Worm (Caenorhabditis elegans) whole organism, mixed stage, embryonic: ENCODE results near the gene C04A11.5.
A peak's percentile ranks its signal among the peaks of the same experiment; 100 is the strongest.

ENCODE experiments used
- M03D4.4 ChIP-seq: sonication (generic microtip); optimal IDR thresholded peaks from 2 replicates; lab custom pipeline; 2017; ENCODE audit warnings: mild to moderate bottlenecking, missing genetic modification characterization, missing compliant biosample characterization
- bed-3 ChIP-seq: fragments of 200-800 bp; sonication (Bioruptor generic); optimal IDR thresholded peaks from 3 replicates; lab custom pipeline; 2018; ENCODE audit warnings: mild to moderate bottlenecking, missing genetic modification characterization, moderate library complexity, missing compliant biosample characterization
- blmp-1 ChIP-seq: fragments of 150-350 bp; optimal IDR thresholded peaks from 2 replicates; lab custom pipeline; 2014; ENCODE audit warnings: missing biosample characterization, missing genetic modification characterization
- ceh-39 ChIP-seq: fragments of 150-350 bp; optimal IDR thresholded peaks from 2 replicates; lab custom pipeline; 2014; ENCODE audit warnings: missing biosample characterization, missing genetic modification characterization
- ceh-43 ChIP-seq: fragments of 200-800 bp; sonication (Bioruptor generic); optimal IDR thresholded peaks from 2 replicates; lab custom pipeline; 2018; ENCODE audit warnings: mild to moderate bottlenecking, missing genetic modification characterization, moderate library complexity, missing compliant biosample characterization
- ces-1 ChIP-seq: fragments of 150-350 bp; optimal IDR thresholded peaks from 2 replicates; lab custom pipeline; 2014; ENCODE audit warnings: missing biosample characterization, missing genetic modification reagents, missing genetic modification characterization
- cnd-1 ChIP-seq: fragments of 200-800 bp; sonication (Bioruptor generic); optimal IDR thresholded peaks from 2 replicates; lab custom pipeline; 2018; ENCODE audit warnings: mild to moderate bottlenecking, missing genetic modification characterization, missing compliant biosample characterization
- drap-1 ChIP-seq: fragments of 200-800 bp; sonication (Bioruptor generic); optimal IDR thresholded peaks from 3 replicates; lab custom pipeline; 2018; ENCODE audit warnings: mild to moderate bottlenecking, missing genetic modification characterization, missing compliant biosample characterization
- elt-1 ChIP-seq: sonication (generic microtip); optimal IDR thresholded peaks from 2 replicates; lab custom pipeline; 2017; ENCODE audit warnings: missing genetic modification characterization, mild to moderate bottlenecking, missing compliant biosample characterization, antibody characterized with exemption, moderate library complexity, borderline replicate concordance; ENCODE audit not compliant: insufficient read depth
- elt-3 ChIP-seq: fragments of 150-350 bp; optimal IDR thresholded peaks from 2 replicates; lab custom pipeline; 2014; ENCODE audit warnings: missing biosample characterization, missing genetic modification characterization
- flh-1 ChIP-seq: fragments of 200-800 bp; sonication (Bioruptor generic); optimal IDR thresholded peaks from 2 replicates; lab custom pipeline; 2018; ENCODE audit warnings: mild to moderate bottlenecking, missing genetic modification characterization, moderate library complexity, missing compliant biosample characterization
- hlh-1 ChIP-seq: fragments of 150-350 bp; optimal IDR thresholded peaks from 2 replicates; lab custom pipeline; 2014; ENCODE audit warnings: missing biosample characterization, missing genetic modification reagents, missing genetic modification characterization
- lin-13 ChIP-seq: fragments of 150-350 bp; optimal IDR thresholded peaks from 2 replicates; lab custom pipeline; 2014; ENCODE audit warnings: missing biosample characterization, missing genetic modification characterization
- lin-32 ChIP-seq: fragments of 200-800 bp; sonication (Bioruptor generic); optimal IDR thresholded peaks from 2 replicates; lab custom pipeline; 2018; ENCODE audit warnings: mild to moderate bottlenecking, missing genetic modification characterization, missing compliant biosample characterization
- lsy-2 ChIP-seq: fragments of 150-350 bp; optimal IDR thresholded peaks from 2 replicates; lab custom pipeline; 2014; ENCODE audit warnings: missing biosample characterization, missing genetic modification characterization
- mab-5 ChIP-seq: fragments of 150-350 bp; optimal IDR thresholded peaks from 2 replicates; lab custom pipeline; 2014; ENCODE audit warnings: missing biosample characterization, missing genetic modification characterization
- mep-1 ChIP-seq: fragments of 150-350 bp; optimal IDR thresholded peaks from 2 replicates; lab custom pipeline; 2017; ENCODE audit warnings: missing biosample characterization, missing genetic modification reagents, missing genetic modification characterization, inconsistent platforms
- mls-2 ChIP-seq: sonication (generic microtip); optimal IDR thresholded peaks from 2 replicates; lab custom pipeline; 2016; ENCODE audit warnings: mild to moderate bottlenecking, missing genetic modification characterization, moderate library complexity, missing compliant biosample characterization
- nhr-12 ChIP-seq: fragments of 150-350 bp; optimal IDR thresholded peaks from 2 replicates; lab custom pipeline; 2014; ENCODE audit warnings: missing biosample characterization, missing genetic modification characterization
- nhr-237 ChIP-seq: fragments of 150-350 bp; optimal IDR thresholded peaks from 2 replicates; lab custom pipeline; 2014; ENCODE audit warnings: missing biosample characterization, missing genetic modification characterization
- nhr-28 ChIP-seq: fragments of 150-350 bp; optimal IDR thresholded peaks from 2 replicates; lab custom pipeline; 2014; ENCODE audit warnings: missing biosample characterization, missing genetic modification characterization
- nhr-76 ChIP-seq: sonication (generic microtip); optimal IDR thresholded peaks from 2 replicates; lab custom pipeline; 2017; ENCODE audit warnings: missing biosample characterization, missing genetic modification characterization
- sem-2 ChIP-seq: fragments of 200-800 bp; sonication (Bioruptor generic); optimal IDR thresholded peaks from 2 replicates; lab custom pipeline; 2018; ENCODE audit warnings: mild to moderate bottlenecking, missing genetic modification characterization, missing compliant biosample characterization
- snpc-4 ChIP-seq: fragments of 150-350 bp; optimal IDR thresholded peaks from 2 replicates; lab custom pipeline; 2014; ENCODE audit warnings: missing biosample characterization, missing genetic modification characterization
- sptf-1 ChIP-seq: sonication (generic microtip); optimal IDR thresholded peaks from 2 replicates; lab custom pipeline; 2017; ENCODE audit warnings: mild to moderate bottlenecking, missing genetic modification characterization, moderate library complexity, missing compliant biosample characterization
- tbx-8 ChIP-seq: fragments of 200-800 bp; sonication (Bioruptor generic); optimal IDR thresholded peaks from 2 replicates; lab custom pipeline; 2018; ENCODE audit warnings: mild to moderate bottlenecking, missing genetic modification characterization, moderate library complexity, missing compliant biosample characterization
- unc-120 ChIP-seq: sonication (generic microtip); optimal IDR thresholded peaks from 2 replicates; lab custom pipeline; 2017; ENCODE audit warnings: missing genetic modification characterization, missing compliant biosample characterization; ENCODE audit not compliant: poor library complexity, severe bottlenecking
- unc-39 ChIP-seq: fragments of 150-350 bp; optimal IDR thresholded peaks from 2 replicates; lab custom pipeline; 2014; ENCODE audit warnings: missing biosample characterization, missing genetic modification characterization
- unc-62 ChIP-seq: fragments of 150-350 bp; optimal IDR thresholded peaks from 2 replicates; lab custom pipeline; 2014; ENCODE audit warnings: missing biosample characterization, missing genetic modification reagents, missing genetic modification characterization
- zip-8 ChIP-seq: fragments of 150-350 bp; optimal IDR thresholded peaks from 2 replicates; lab custom pipeline; 2014; ENCODE audit warnings: missing biosample characterization, missing genetic modification characterization
- ztf-11 ChIP-seq: fragments of 150-350 bp; optimal IDR thresholded peaks from 2 replicates; lab custom pipeline; 2014; ENCODE audit warnings: missing biosample characterization, missing genetic modification characterization

Gene C04A11.5

DNA sequence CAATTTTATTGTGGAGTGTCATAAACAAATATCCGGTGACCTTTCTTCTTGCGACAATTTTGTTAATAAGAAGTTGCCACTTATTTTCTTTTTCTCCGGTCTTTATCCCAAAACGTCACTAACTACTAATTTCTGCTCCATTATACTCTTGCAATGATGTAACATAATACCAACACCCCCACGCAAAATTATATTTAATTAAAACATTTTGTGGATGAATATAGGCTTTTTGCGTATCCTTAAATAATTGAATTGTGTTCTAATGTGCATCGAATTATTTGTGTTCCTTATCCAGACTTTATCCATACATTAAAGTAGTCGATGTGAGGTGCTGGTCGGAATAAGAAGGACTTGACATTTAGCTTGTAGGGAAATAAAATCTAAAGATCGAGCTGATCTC lies 38.5 kb downstream of the C04A11.5 start:
- TF ChIP-seq ces-1 (GFP tag; lab: Kevin White, UChicago) = peak; percentile 75
- no peak for TF ChIP-seq lsy-2 (tag; lab: Kevin White, UChicago)
- TF ChIP-seq, all 35 proteins: peak for 1

DNA sequence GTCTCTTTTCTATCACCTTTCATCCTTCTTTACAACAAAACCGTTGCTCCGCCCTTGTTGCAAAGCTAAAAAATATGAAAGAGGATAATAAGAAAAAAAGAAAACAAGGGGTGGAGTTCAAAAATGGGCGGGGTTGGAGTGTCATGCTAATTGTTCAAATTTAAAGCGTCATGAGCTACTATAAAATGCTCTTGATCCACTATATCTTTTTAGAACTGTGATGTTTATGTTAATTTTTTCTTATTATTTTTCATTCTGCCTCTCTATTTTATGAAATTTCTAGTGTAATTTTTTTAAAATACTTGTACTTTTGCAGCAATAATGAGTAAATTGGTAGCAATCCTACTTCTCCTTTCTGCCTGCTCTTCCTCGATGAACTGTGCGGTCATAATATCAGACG lies 42.2 kb downstream of the C04A11.5 start, which contains the start of gene K02D3.1:
K02D3.1 (plus strand) TSS at position 301 of the 400 bp plus-strand sequence.
- TF ChIP-seq flh-1 (GFP tag; lab: Kevin White, UChicago) (no peak), nhr-76 (tag; lab: Kevin White, UChicago) (no peak), nhr-12 (tag; lab: Kevin White, UChicago) (no peak), snpc-4 (no peak), mls-2 (no peak), nhr-28 (tag; lab: Kevin White, UChicago) (no peak), ceh-43 (no peak), bed-3 (GFP tag; lab: Kevin White, UChicago) (no peak), sem-2 (GFP tag; lab: Kevin White, UChicago) (no peak), elt-1 (tag; lab: Kevin White, UChicago) (no peak), lin-13 (no peak), mep-1 (no peak), sptf-1 (no peak), unc-62 (GFP tag; lab: Kevin White, UChicago) (no peak), M03D4.4 (no peak), ces-1 (GFP tag; lab: Kevin White, UChicago) (no peak), nhr-237 (tag; lab: Kevin White, UChicago) (no peak), blmp-1 (no peak), lin-32 (GFP tag; lab: Kevin White, UChicago) (no peak), mab-5 (tag; lab: Kevin White, UChicago) (no peak)

DNA sequence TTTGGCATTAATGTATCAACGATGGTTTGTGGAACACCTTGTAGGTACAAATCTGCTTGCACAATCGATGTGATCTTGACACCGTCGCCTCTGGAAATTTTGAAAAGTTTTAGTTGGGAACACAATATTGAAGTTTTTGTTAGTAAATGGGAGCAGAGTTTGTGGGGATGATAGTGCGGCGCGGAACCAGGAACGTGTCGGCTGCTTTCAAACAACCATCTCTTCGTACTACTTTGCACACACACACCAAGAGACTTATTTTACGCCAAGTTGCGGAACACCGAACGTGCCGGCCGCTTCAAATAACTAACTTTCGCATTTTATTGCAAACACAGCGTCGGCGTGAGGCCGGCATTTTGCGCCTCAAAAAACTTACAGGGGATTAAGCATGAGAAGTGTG lies 44.7 kb downstream of the C04A11.5 start:
- TF ChIP-seq lin-13 (no peak), elt-1 (tag; lab: Kevin White, UChicago) (no peak), unc-120 (no peak), tbx-8 (GFP tag; lab: Kevin White, UChicago) (no peak), lin-32 (GFP tag; lab: Kevin White, UChicago) (no peak), mls-2 (no peak), unc-62 (GFP tag; lab: Kevin White, UChicago) (no peak), ceh-39 (tag; lab: Kevin White, UChicago) (no peak)
- TF ChIP-seq, all 35 proteins: peak for 0

DNA sequence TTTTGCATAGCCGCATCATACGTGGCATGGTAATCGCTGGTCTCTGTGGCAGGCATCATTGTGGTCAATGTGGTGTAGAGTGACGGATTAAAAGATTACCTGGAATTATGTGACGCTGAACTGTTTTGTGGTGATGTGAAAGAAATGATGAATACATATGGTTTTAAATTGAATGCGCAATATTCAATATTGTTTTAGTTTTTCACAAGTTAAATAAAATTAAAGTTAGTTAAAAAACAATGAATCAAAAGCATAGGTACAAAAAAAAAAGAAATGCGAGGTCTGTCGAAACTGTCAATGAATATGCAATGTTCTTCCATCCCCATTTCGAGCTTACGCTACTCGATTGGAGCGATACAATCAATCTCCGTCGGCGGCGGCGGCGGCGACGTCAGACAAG lies 47.5 kb downstream of the C04A11.5 start, which contains the start of gene K02D3.2:
K02D3.2 (minus strand) TSS at position 101 of the 400 bp plus-strand sequence.
- TF ChIP-seq ceh-39 (tag; lab: Kevin White, UChicago) (no peak), unc-120 (no peak), ceh-43 (no peak), nhr-76 (tag; lab: Kevin White, UChicago) (no peak), ztf-11 (no peak), bed-3 (GFP tag; lab: Kevin White, UChicago) (no peak), unc-62 (GFP tag; lab: Kevin White, UChicago) (no peak), lin-32 (GFP tag; lab: Kevin White, UChicago) (no peak), zip-8 (tag; lab: Kevin White, UChicago) (no peak), blmp-1 (no peak), nhr-237 (tag; lab: Kevin White, UChicago) (no peak), hlh-1 (tag; lab: Kevin White, UChicago) (no peak), tbx-8 (GFP tag; lab: Kevin White, UChicago) (no peak)
- TF ChIP-seq, all 35 proteins: peak for 0

DNA sequence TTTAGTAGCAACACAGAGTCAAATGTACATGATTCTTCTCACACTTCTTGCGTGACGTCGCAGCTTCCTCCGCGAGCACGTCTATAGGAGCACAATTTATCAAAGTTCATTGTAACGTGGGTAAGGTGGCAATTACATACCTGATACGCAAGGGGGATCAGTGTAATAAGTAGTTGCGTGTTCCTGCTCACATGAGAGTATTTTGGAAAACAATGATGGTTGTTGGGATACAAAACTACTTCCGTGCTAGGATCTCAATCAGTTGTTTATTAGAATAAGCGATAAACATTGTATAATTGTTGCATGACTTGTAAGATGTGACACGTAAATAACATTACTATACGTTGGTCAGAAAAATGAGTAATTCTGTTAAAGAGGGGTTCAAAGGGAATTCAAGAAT lies 48.6 kb downstream of the C04A11.5 start:
- TF ChIP-seq mep-1 (no peak), bed-3 (GFP tag; lab: Kevin White, UChicago) (no peak), blmp-1 (no peak), flh-1 (GFP tag; lab: Kevin White, UChicago) (no peak), elt-3 (tag; lab: Kevin White, UChicago) (no peak), lsy-2 (tag; lab: Kevin White, UChicago) (no peak), drap-1 (GFP tag; lab: Kevin White, UChicago) (no peak), nhr-237 (tag; lab: Kevin White, UChicago) (no peak), hlh-1 (tag; lab: Kevin White, UChicago) (no peak), unc-39 (tag; lab: Kevin White, UChicago) (no peak), sptf-1 (no peak), unc-62 (GFP tag; lab: Kevin White, UChicago) (no peak), mab-5 (tag; lab: Kevin White, UChicago) (no peak), lin-13 (no peak), ceh-43 (no peak), cnd-1 (tag; lab: Kevin White, UChicago) (no peak), mls-2 (no peak), ztf-11 (no peak)
